Worm (Caenorhabditis elegans): ENCODE measurements around the gene Y48E1B.3.

- no peak for TF ChIP-seq unc-98 (GFP tag; IDR thresholded peaks at IDR 0.05)
- TF ChIP-seq rnt-1 (tag; optimal IDR thresholded peaks at IDR 0.05): no peak
- no peak for TF ChIP-seq aha-1 (tag; optimal IDR thresholded peaks at IDR 0.05)
- no peak for TF ChIP-seq aly-2 (tag; optimal IDR thresholded peaks at IDR 0.05)
- no peak for TF ChIP-seq blmp-1 (tag; optimal IDR thresholded peaks at IDR 0.05)
- TF ChIP-seq snpc-4 (tag; optimal IDR thresholded peaks at IDR 0.05): no peak
Observed at ce11 chrII:13505977-13506568, 61.7 kb downstream of the Y48E1B.3 start.

All from whole organism, L1 larva.